Fruit fly (Drosophila melanogaster) S2 (cell line): Measurements from ENCODE around the gene Tsp74F.

Experiments used
- CG8478 ChIP-seq: fragments of >200 bp; optimal IDR thresholded peaks from 2 replicates; lab custom pipeline; 2018
- CTCF ChIP-seq, 2 experiments: fragments of >200 bp; optimal IDR thresholded peaks; 2 replicates each; lab custom pipeline; 2018

DNA sequence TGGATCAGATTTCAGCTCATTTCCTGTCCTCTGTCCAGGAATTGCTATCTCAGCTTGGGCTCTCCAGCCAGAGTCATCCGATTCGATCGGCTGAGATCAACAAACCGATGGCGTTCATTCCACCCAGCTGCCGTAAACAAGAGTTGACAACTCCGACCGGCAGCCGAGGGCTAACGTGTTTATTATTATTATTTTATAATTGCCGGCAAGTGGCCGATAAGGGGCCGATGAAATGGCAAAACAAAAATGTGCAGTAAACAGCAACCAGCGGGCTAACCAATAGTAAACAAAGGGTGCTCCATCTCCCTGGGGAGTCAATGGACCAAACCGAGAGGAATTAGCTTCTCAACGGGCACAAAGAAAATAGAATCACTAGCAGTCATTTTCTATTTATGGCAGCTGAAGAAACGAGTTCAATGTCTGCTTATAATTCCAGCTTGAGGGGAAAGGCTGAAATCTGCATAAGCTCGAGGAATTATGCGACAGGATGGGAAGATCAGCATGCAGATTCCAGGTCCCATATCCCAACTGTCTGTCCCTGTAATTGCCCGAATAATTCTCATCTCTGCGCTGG lies 29.6 kb upstream of the Tsp74F start:
- TF ChIP-seq CTCF (optimal IDR thresholded peaks at IDR 0.05; lab: Kevin White, UChicago) (no peak), CG8478 (lab: Kevin White, UChicago) (no peak)
